In the genomic region with DNA sequence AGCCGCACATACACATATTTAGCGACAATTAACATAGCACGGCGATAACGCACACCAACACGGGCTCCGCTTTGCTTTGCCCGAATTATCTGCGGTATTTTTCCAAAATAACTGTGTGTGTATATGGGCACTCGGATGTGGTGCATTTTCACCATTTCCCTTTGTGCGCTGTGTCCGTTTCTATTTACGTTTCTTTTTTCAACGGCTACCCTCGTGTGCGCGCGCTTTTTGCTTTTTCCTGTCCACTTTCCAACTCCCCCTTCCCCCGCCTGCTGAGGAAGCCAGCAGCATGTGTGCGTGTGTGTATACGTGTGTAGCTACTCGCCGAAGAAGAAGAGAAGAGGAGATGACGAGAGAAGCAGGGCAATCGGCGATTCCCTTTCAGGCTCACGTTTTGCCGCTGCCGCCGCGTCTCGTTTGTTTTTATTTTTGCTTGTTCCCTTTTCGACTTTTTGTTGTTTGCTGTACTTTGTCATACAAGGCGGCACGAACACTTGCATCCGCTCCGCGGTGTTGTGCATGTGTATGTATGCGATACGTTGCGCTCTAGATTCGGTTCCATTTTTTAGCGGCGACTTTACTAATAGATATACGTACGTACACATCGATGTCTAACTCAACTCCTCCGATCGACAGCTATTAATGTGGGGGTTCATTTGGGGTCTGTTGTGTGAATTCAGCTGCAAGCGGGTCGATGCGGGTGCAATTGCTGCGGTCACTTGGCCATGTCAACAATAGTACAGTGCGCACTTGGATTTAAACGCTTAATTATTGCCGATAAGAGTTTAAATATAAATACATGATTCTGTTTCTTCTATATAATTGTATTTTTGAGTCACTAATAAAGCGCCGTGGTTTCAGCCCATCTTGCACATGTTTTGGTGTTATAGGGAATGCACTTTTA, we compare ENCODE assay signal across 4 fruit fly cellular contexts.
TF ChIP-seq lines count a peak whose summit lies in the region.

No protein-coding gene starts in this region.

TF ChIP-seq in whole organism, adult, 20 proteins besides CTCF, POLR2A, EP300 and RAD21 (continued from another document):
- TF ChIP-seq pad (GFP tag; optimal IDR thresholded peaks at IDR 0.05; lab: Kevin White, UChicago), result peak; percentile 60
- no peak for TF ChIP-seq CG14711 (tag; optimal IDR thresholded peaks at IDR 0.05; lab: Kevin White, UChicago)
- peak; percentile 16 for TF ChIP-seq bab1 (GFP tag; optimal IDR thresholded peaks at IDR 0.05; lab: Kevin White, UChicago)
- peak; percentile 5 for TF ChIP-seq CG7101 (tag; optimal IDR thresholded peaks at IDR 0.05; lab: Kevin White, UChicago)
- peak; percentile 99 for TF ChIP-seq Mnt (GFP tag; optimal IDR thresholded peaks at IDR 0.05; lab: Kevin White, UChicago)

TF ChIP-seq in whole organism, embryonic, 481 proteins besides CTCF, POLR2A, EP300 and RAD21 (continued from another document and continues in another):
- TF ChIP-seq jigr1 (GFP tag; IDR thresholded peaks at IDR 0.05; lab: Robert Waterston, UW) (no peak), CG2116 (GFP tag; optimal IDR thresholded peaks at IDR 0.05; lab: Kevin White, UChicago) (peak; percentile 8), nerfin-1 (tag; optimal IDR thresholded peaks at IDR 0.05; lab: Kevin White, UChicago) (peak; percentile 74), CG31365 (tag; optimal IDR thresholded peaks at IDR 0.05; lab: Kevin White, UChicago) (no peak), crol (GFP tag; IDR thresholded peaks at IDR 0.05; lab: Robert Waterston, UW) (no peak), maf-S (GFP tag; optimal IDR thresholded peaks at IDR 0.05; lab: Kevin White, UChicago) (no peak), stwl (tag; optimal IDR thresholded peaks at IDR 0.05; lab: Kevin White, UChicago) (no peak), CG18262 (tag; optimal IDR thresholded peaks at IDR 0.05; lab: Kevin White, UChicago) (no peak), ems (GFP tag; optimal IDR thresholded peaks at IDR 0.05; lab: Kevin White, UChicago) (no peak), CG1647 (GFP tag; optimal IDR thresholded peaks at IDR 0.05; lab: Kevin White, UChicago) (no peak), Abd-B (GFP tag; optimal IDR thresholded peaks at IDR 0.05; lab: Kevin White, UChicago) (no peak), her (GFP tag; optimal IDR thresholded peaks at IDR 0.05; lab: Kevin White, UChicago) (peak; percentile 7), wor (GFP tag; IDR thresholded peaks at IDR 0.05; lab: Robert Waterston, UW) (no peak), CG9727 (GFP tag; optimal IDR thresholded peaks at IDR 0.05; lab: Kevin White, UChicago) (no peak), Hr51 (GFP tag; optimal IDR thresholded peaks at IDR 0.05; lab: Kevin White, UChicago) (no peak), Six4 (GFP tag; optimal IDR thresholded peaks at IDR 0.05; lab: Kevin White, UChicago) (no peak), Meics (GFP tag; optimal IDR thresholded peaks at IDR 0.05; lab: Kevin White, UChicago) (no peak), CG11093 (GFP tag; IDR thresholded peaks at IDR 0.05; lab: Robert Waterston, UW) (no peak), CG17359 (tag; optimal IDR thresholded peaks at IDR 0.05; lab: Kevin White, UChicago) (no peak), Jarid2 (GFP tag; optimal IDR thresholded peaks at IDR 0.05; lab: Kevin White, UChicago) (no peak), scrt (GFP tag; optimal IDR thresholded peaks at IDR 0.05; lab: Kevin White, UChicago) (peak; percentile 14), tgo (GFP tag; IDR thresholded peaks at IDR 0.05; lab: Robert Waterston, UW) (no peak), insv (GFP tag; optimal IDR thresholded peaks at IDR 0.05; lab: Kevin White, UChicago) (peak in 1 of 2 experiments; percentile 13), repo (GFP tag; optimal IDR thresholded peaks at IDR 0.05; lab: Kevin White, UChicago) (no peak), Gug (GFP tag; IDR thresholded peaks at IDR 0.05; lab: Robert Waterston, UW) (no peak), CG30020 (tag; optimal IDR thresholded peaks at IDR 0.05; lab: Kevin White, UChicago) (no peak), nom (GFP tag; optimal IDR thresholded peaks at IDR 0.05; lab: Kevin White, UChicago) (peak; percentile 91), grn (GFP tag; optimal IDR thresholded peaks at IDR 0.05; lab: Kevin White, UChicago) (no peak), ham (GFP tag; IDR thresholded peaks at IDR 0.05; lab: Robert Waterston, UW) (no peak), tio (GFP tag; optimal IDR thresholded peaks at IDR 0.05; lab: Kevin White, UChicago) (no peak), CG7786 (GFP tag; optimal IDR thresholded peaks at IDR 0.05; lab: Kevin White, UChicago) (no peak), hb (GFP tag; IDR thresholded peaks at IDR 0.05; lab: Robert Waterston, UW; ENCODE audit: partially characterized antibody) (no peak), Dip2 (GFP tag; IDR thresholded peaks at IDR 0.05; lab: Robert Waterston, UW) (no peak), Drgx (GFP tag; IDR thresholded peaks at IDR 0.05; lab: Robert Waterston, UW) (no peak), luna (GFP tag; optimal IDR thresholded peaks at IDR 0.05; lab: Kevin White, UChicago) (no peak), CG17802 (tag; optimal IDR thresholded peaks at IDR 0.05; lab: Kevin White, UChicago) (no peak), CG17361 (GFP tag; IDR thresholded peaks at IDR 0.05; lab: Robert Waterston, UW) (no peak), gsb (GFP tag; IDR thresholded peaks at IDR 0.05; lab: Robert Waterston, UW) (no peak), wdn (GFP tag; IDR thresholded peaks at IDR 0.05; lab: Robert Waterston, UW) (no peak), cwo (GFP tag; optimal IDR thresholded peaks at IDR 0.05; lab: Kevin White, UChicago) (peak; percentile 59), CG13624 (GFP tag; optimal IDR thresholded peaks at IDR 0.05; lab: Kevin White, UChicago) (no peak)

TF ChIP-seq in whole organism, prepupa, 60 proteins besides CTCF, POLR2A, EP300 and RAD21 (continued from another document):
- no peak for TF ChIP-seq fd85E (GFP tag; optimal IDR thresholded peaks at IDR 0.05; lab: Kevin White, UChicago)
- TF ChIP-seq CG6808 (GFP tag; optimal IDR thresholded peaks at IDR 0.05; lab: Kevin White, UChicago), result peak; percentile 79
- TF ChIP-seq CG1621 (tag; optimal IDR thresholded peaks at IDR 0.05; lab: Kevin White, UChicago), result peak; percentile 76
- peak; percentile 65 for TF ChIP-seq CG6276 (GFP tag; optimal IDR thresholded peaks at IDR 0.05; lab: Kevin White, UChicago)
- TF ChIP-seq Hr38 (GFP tag; optimal IDR thresholded peaks at IDR 0.05; lab: Kevin White, UChicago), result no peak
- TF ChIP-seq Sox15 (GFP tag; optimal IDR thresholded peaks at IDR 0.05; lab: Kevin White, UChicago), result no peak
- TF ChIP-seq CG9139 (GFP tag; optimal IDR thresholded peaks at IDR 0.05; lab: Kevin White, UChicago), result peak; percentile 73
- TF ChIP-seq net (GFP tag; optimal IDR thresholded peaks at IDR 0.05; lab: Kevin White, UChicago), result peak; percentile 74
- TF ChIP-seq esn (GFP tag; optimal IDR thresholded peaks at IDR 0.05; lab: Kevin White, UChicago), result peak; percentile 12
- TF ChIP-seq Sox14 (GFP tag; optimal IDR thresholded peaks at IDR 0.05; lab: Kevin White, UChicago), result peak; percentile 54
- TF ChIP-seq CG32006 (GFP tag; optimal IDR thresholded peaks at IDR 0.05; lab: Kevin White, UChicago), result peak; percentile 15
- peak; percentile 72 for TF ChIP-seq Eip78C (GFP tag; lab: Kevin White, UChicago)
- TF ChIP-seq CG11294 (GFP tag; IDR thresholded peaks at IDR 0.05; lab: Robert Waterston, UW), result no peak
- TF ChIP-seq CG10669 (GFP tag; optimal IDR thresholded peaks at IDR 0.05; lab: Kevin White, UChicago), result peak; percentile 35
- peak; percentile 1 for TF ChIP-seq CG6792 (GFP tag; optimal IDR thresholded peaks at IDR 0.05; lab: Kevin White, UChicago)
- peak; percentile 5 for TF ChIP-seq CG8632 (GFP tag; optimal IDR thresholded peaks at IDR 0.05; lab: Kevin White, UChicago)
- no peak for TF ChIP-seq pdm3 (GFP tag; optimal IDR thresholded peaks at IDR 0.05; lab: Kevin White, UChicago)
- TF ChIP-seq dsx (GFP tag; optimal IDR thresholded peaks at IDR 0.05; lab: Kevin White, UChicago; ENCODE audit: poor library complexity, severe bottlenecking), result peak; percentile 83
- no peak for TF ChIP-seq acj6 (GFP tag; optimal IDR thresholded peaks at IDR 0.05; lab: Kevin White, UChicago)
- TF ChIP-seq CG8319 (GFP tag; optimal IDR thresholded peaks at IDR 0.05; lab: Kevin White, UChicago), result no peak
- TF ChIP-seq Ets96B (tag; optimal IDR thresholded peaks at IDR 0.05; lab: Kevin White, UChicago), result peak; percentile 52

TF ChIP-seq in whole organism, wandering third instar larva, 38 proteins besides CTCF, POLR2A, EP300 and RAD21 (continued from another document):
- TF ChIP-seq OdsH (GFP tag; optimal IDR thresholded peaks at IDR 0.05; lab: Kevin White, UChicago) (no peak), sv (GFP tag; optimal IDR thresholded peaks at IDR 0.05; lab: Kevin White, UChicago) (no peak), Mio (GFP tag; optimal IDR thresholded peaks at IDR 0.05; lab: Kevin White, UChicago) (no peak), Rel (GFP tag; optimal IDR thresholded peaks at IDR 0.05; lab: Kevin White, UChicago) (peak; percentile 53), Rel (tag; optimal IDR thresholded peaks at IDR 0.05; lab: Kevin White, UChicago) (peak; percentile 59), jim (GFP tag; optimal IDR thresholded peaks at IDR 0.05; lab: Kevin White, UChicago) (no peak), CG32264 (GFP tag; optimal IDR thresholded peaks at IDR 0.05; lab: Kevin White, UChicago) (no peak), dmrt93B (GFP tag; optimal IDR thresholded peaks at IDR 0.05; lab: Kevin White, UChicago) (no peak), woc (GFP tag; optimal IDR thresholded peaks at IDR 0.05; lab: Kevin White, UChicago) (no peak), h (GFP tag; optimal IDR thresholded peaks at IDR 0.05; lab: Kevin White, UChicago) (peak; percentile 30), Sp1 (GFP tag; optimal IDR thresholded peaks at IDR 0.05; lab: Kevin White, UChicago) (peak; percentile 61), rgr (GFP tag; optimal IDR thresholded peaks at IDR 0.05; lab: Kevin White, UChicago) (peak; percentile 21), usp (GFP tag; optimal IDR thresholded peaks at IDR 0.05; lab: Kevin White, UChicago) (no peak), Dif (GFP tag; optimal IDR thresholded peaks at IDR 0.05; lab: Kevin White, UChicago; ENCODE audit: partially characterized antibody) (peak; percentile 20), psq (GFP tag; optimal IDR thresholded peaks at IDR 0.05; lab: Kevin White, UChicago) (peak; percentile 100), sage (GFP tag; optimal IDR thresholded peaks at IDR 0.05; lab: Kevin White, UChicago) (no peak), fru (GFP tag; optimal IDR thresholded peaks at IDR 0.05; lab: Kevin White, UChicago) (peak; percentile 41)
